Worm (Caenorhabditis elegans) whole organism, L3 larva: ENCODE data around the gene srx-4.
A peak's percentile ranks its signal among the peaks of the same experiment; 100 is the strongest.

Source experiments
- R02D3.7 ChIP-seq: fragments of 150-350 bp; optimal IDR thresholded peaks from 2 replicates; lab custom pipeline; 2014; ENCODE audit warnings: missing biosample characterization, missing genetic modification characterization
- ZK546.5 ChIP-seq: sonication (generic microtip); optimal IDR thresholded peaks from 2 replicates; lab custom pipeline; 2017; ENCODE audit warnings: missing biosample characterization, missing genetic modification characterization
- aly-2 ChIP-seq: fragments of 150-350 bp; optimal IDR thresholded peaks from 2 replicates; lab custom pipeline; 2014; ENCODE audit warnings: missing biosample characterization, missing genetic modification characterization
- ceh-28 ChIP-seq: fragments of 150-350 bp; optimal IDR thresholded peaks from 2 replicates; lab custom pipeline; 2014; ENCODE audit warnings: missing biosample characterization, missing genetic modification reagents, missing genetic modification characterization
- daf-12 ChIP-seq: fragments of 150-350 bp; optimal IDR thresholded peaks from 2 replicates; lab custom pipeline; 2014; ENCODE audit warnings: missing biosample characterization, missing genetic modification reagents, missing genetic modification characterization
- egl-27 ChIP-seq: sonication (generic microtip); optimal IDR thresholded peaks from 4 replicates; lab custom pipeline; 2017; ENCODE audit warnings: missing biosample characterization, missing genetic modification reagents, missing genetic modification characterization
- egl-5 ChIP-seq: fragments of 150-350 bp; optimal IDR thresholded peaks from 2 replicates; lab custom pipeline; 2017; ENCODE audit warnings: missing biosample characterization, missing genetic modification reagents, missing genetic modification characterization, inconsistent platforms
- elt-1 ChIP-seq: fragments of 150-350 bp; optimal IDR thresholded peaks from 2 replicates; lab custom pipeline; 2014; ENCODE audit warnings: missing biosample characterization, missing genetic modification characterization
- elt-2 ChIP-seq: sonication (generic microtip); optimal IDR thresholded peaks from 2 replicates; lab custom pipeline; 2016; ENCODE audit warnings: missing genetic modification reagents, mild to moderate bottlenecking, missing genetic modification characterization, missing compliant biosample characterization
- elt-3 ChIP-seq, 3 experiments: fragments of 150-350 bp in 1 of 3; sonication (generic microtip) in 2 of 3; optimal IDR thresholded peaks; 2 replicates in 2 of 3; 4 replicates in 1 of 3; lab custom pipeline; 2014 to 2017; ENCODE audit warnings: missing biosample characterization in 3 of 3, missing genetic modification characterization in 3 of 3
- eor-1 ChIP-seq, 2 experiments: fragments of 150-350 bp; optimal IDR thresholded peaks; 2 replicates each; lab custom pipeline; 2014 to 2018; ENCODE audit warnings: missing biosample characterization in 2 of 2, missing genetic modification characterization in 2 of 2
- fkh-10 ChIP-seq: sonication (generic microtip); optimal IDR thresholded peaks from 2 replicates; lab custom pipeline; 2017; ENCODE audit warnings: missing biosample characterization, missing genetic modification reagents, missing genetic modification characterization
- hmg-11 ChIP-seq: sonication (generic microtip); optimal IDR thresholded peaks from 2 replicates; lab custom pipeline; 2016; ENCODE audit warnings: missing genetic modification characterization, missing compliant biosample characterization
- jun-1 ChIP-seq: fragments of 150-350 bp; optimal IDR thresholded peaks from 2 replicates; lab custom pipeline; 2014; ENCODE audit warnings: missing biosample characterization, missing genetic modification reagents, missing genetic modification characterization
- lin-15B ChIP-seq: fragments of 150-350 bp; optimal IDR thresholded peaks from 2 replicates; lab custom pipeline; 2014; ENCODE audit warnings: missing biosample characterization, missing genetic modification characterization
- lsy-12 ChIP-seq: sonication (generic microtip); optimal IDR thresholded peaks from 2 replicates; lab custom pipeline; 2016; ENCODE audit warnings: mild to moderate bottlenecking, missing genetic modification characterization, missing compliant biosample characterization
- nfya-1 ChIP-seq: sonication (generic microtip); optimal IDR thresholded peaks from 2 replicates; lab custom pipeline; 2017; ENCODE audit warnings: missing genetic modification characterization, mild to moderate bottlenecking, missing compliant biosample characterization, antibody characterized with exemption, moderate library complexity; ENCODE audit not compliant: insufficient read depth
- nhr-11 ChIP-seq: fragments of 150-350 bp; optimal IDR thresholded peaks from 2 replicates; lab custom pipeline; 2014; ENCODE audit warnings: missing biosample characterization, missing genetic modification characterization
- nhr-12 ChIP-seq: fragments of 150-350 bp; optimal IDR thresholded peaks from 2 replicates; lab custom pipeline; 2014; ENCODE audit warnings: missing biosample characterization, missing genetic modification characterization
- nhr-23 ChIP-seq: fragments of 150-350 bp; optimal IDR thresholded peaks from 2 replicates; lab custom pipeline; 2014; ENCODE audit warnings: missing biosample characterization, missing genetic modification reagents, missing genetic modification characterization
- nhr-25 ChIP-seq: sonication (generic microtip); optimal IDR thresholded peaks from 2 replicates; lab custom pipeline; 2017; ENCODE audit warnings: missing biosample characterization, missing genetic modification characterization
- nhr-43 ChIP-seq: sonication (generic microtip); optimal IDR thresholded peaks from 2 replicates; lab custom pipeline; 2016; ENCODE audit warnings: mild to moderate bottlenecking, missing genetic modification characterization, missing compliant biosample characterization; ENCODE audit not compliant: poor library complexity, severe bottlenecking
- nhr-67 ChIP-seq: fragments of 150-350 bp; optimal IDR thresholded peaks from 2 replicates; lab custom pipeline; 2014; ENCODE audit warnings: missing biosample characterization, missing genetic modification characterization
- nhr-77 ChIP-seq: fragments of 150-350 bp; optimal IDR thresholded peaks from 2 replicates; lab custom pipeline; 2014; ENCODE audit warnings: missing biosample characterization, missing genetic modification characterization
- pqm-1 ChIP-seq: fragments of 150-350 bp; optimal IDR thresholded peaks from 2 replicates; lab custom pipeline; 2017; ENCODE audit warnings: missing biosample characterization, missing genetic modification characterization, inconsistent platforms
- skn-1 ChIP-seq: fragments of 150-350 bp; optimal IDR thresholded peaks from 2 replicates; lab custom pipeline; 2014; ENCODE audit warnings: missing biosample characterization, missing genetic modification characterization
- snpc-4 ChIP-seq: fragments of 150-350 bp; optimal IDR thresholded peaks from 2 replicates; lab custom pipeline; 2014; ENCODE audit warnings: missing biosample characterization, missing genetic modification characterization
- tbx-2 ChIP-seq: sonication (generic microtip); optimal IDR thresholded peaks from 2 replicates; lab custom pipeline; 2016; ENCODE audit warnings: mild to moderate bottlenecking, missing genetic modification characterization, missing compliant biosample characterization
- unc-39 ChIP-seq: sonication (generic microtip); optimal IDR thresholded peaks from 4 replicates; lab custom pipeline; 2017; ENCODE audit warnings: missing biosample characterization, missing genetic modification characterization
- unc-62 ChIP-seq: fragments of 150-350 bp; sonication (generic microtip); optimal IDR thresholded peaks from 4 replicates; lab custom pipeline; 2014; ENCODE audit warnings: missing biosample characterization, missing genetic modification reagents, missing genetic modification characterization
- zag-1 ChIP-seq: fragments of 150-350 bp; optimal IDR thresholded peaks from 2 replicates; lab custom pipeline; 2014; ENCODE audit warnings: missing biosample characterization, missing genetic modification characterization
- ztf-11 ChIP-seq: fragments of 150-350 bp; optimal IDR thresholded peaks from 2 replicates; lab custom pipeline; 2014; ENCODE audit warnings: missing biosample characterization, missing genetic modification characterization

srx-4 gene

ce11 chrV:689538-689937 lies 3.0 kb downstream of the srx-4 start:
- no peak for TF ChIP-seq eor-1 (tag; optimal IDR thresholded peaks at IDR 0.05; lab: Kevin White, UChicago)
- TF ChIP-seq snpc-4 (tag; lab: Kevin White, UChicago), result no peak
- no peak for TF ChIP-seq hmg-11 (tag; lab: Kevin White, UChicago)
- no peak for TF ChIP-seq aly-2
- TF ChIP-seq skn-1 (tag; lab: Kevin White, UChicago), result no peak
- no peak for TF ChIP-seq elt-1 (tag; lab: Kevin White, UChicago)
- no peak for TF ChIP-seq egl-27 (tag; lab: Kevin White, UChicago)
- TF ChIP-seq, all 47 proteins: peak for 0

- TF ChIP-seq nhr-43 (tag; lab: Kevin White, UChicago) (no peak), ztf-11 (tag; lab: Kevin White, UChicago) (no peak), nhr-67 (tag; lab: Kevin White, UChicago) (no peak)
- TF ChIP-seq, all 47 proteins: peak for 0
These were observed 5.2 kb downstream of the srx-4 start, which contains the start of gene H25P19.1 for ce11 chrV:687384-687783. Gene H25P19.1 (plus strand): TSS chrV:687684.

- TF ChIP-seq nhr-23 (tag; lab: Kevin White, UChicago), result no peak
- TF ChIP-seq egl-27 (tag; lab: Kevin White, UChicago), result no peak
- TF ChIP-seq tbx-2 (tag; lab: Kevin White, UChicago), result no peak
- TF ChIP-seq eor-1 (tag; optimal IDR thresholded peaks at IDR 0.05; lab: Kevin White, UChicago), result no peak
- TF ChIP-seq jun-1 (tag; lab: Kevin White, UChicago), result no peak
- TF ChIP-seq nhr-77 (tag; lab: Kevin White, UChicago), result no peak
- TF ChIP-seq nhr-25 (tag; lab: Kevin White, UChicago), result no peak
- no peak for TF ChIP-seq elt-1 (tag; lab: Kevin White, UChicago)
- TF ChIP-seq lsy-12, result no peak
- TF ChIP-seq nfya-1, result no peak
- no peak for TF ChIP-seq nhr-11 (tag; lab: Kevin White, UChicago)
- no peak for TF ChIP-seq R02D3.7 (tag; lab: Kevin White, UChicago)
- TF ChIP-seq hmg-11 (tag; lab: Kevin White, UChicago), result no peak
- TF ChIP-seq pqm-1 (tag; lab: Kevin White, UChicago), result peak; percentile 44
- no peak for TF ChIP-seq nhr-67 (tag; lab: Kevin White, UChicago)
- TF ChIP-seq ceh-28 (tag; lab: Kevin White, UChicago), result no peak
- TF ChIP-seq egl-5 (tag; lab: Kevin White, UChicago), result no peak
- peak; percentile 66 for TF ChIP-seq elt-2 (tag; lab: Kevin White, UChicago)
These were observed 8.7 kb downstream of the srx-4 start, which contains the start of gene F31F4.1 for ce11 chrV:683858-684257. Gene F31F4.1 (plus strand): TSS chrV:684060.

DNA sequence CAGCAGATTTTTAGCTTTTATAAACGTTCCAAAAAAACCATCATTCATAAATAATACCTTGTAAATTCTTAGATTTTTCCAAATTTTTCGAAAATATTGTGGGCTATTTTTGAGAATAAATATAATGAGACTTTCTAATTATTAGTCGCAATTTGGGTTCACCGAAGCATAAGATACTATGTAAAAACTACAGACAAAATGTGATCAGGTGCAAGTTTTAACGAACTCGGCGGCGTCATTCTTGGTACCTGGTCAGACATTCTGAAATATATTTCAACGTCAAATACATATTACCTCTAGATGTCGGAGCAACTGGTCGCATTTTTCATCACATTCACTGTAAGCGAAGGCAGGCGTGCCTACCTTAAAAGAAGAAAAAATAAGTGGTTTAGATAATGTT lies 10.5 kb downstream of the srx-4 start, which contains the start of gene srx-23:
srx-23 (plus strand) TSS at position 301 of the 400 bp plus-strand sequence.
- TF ChIP-seq nhr-12 (no peak), lsy-12 (no peak), ZK546.5 (tag; lab: Kevin White, UChicago) (no peak)

ce11 chrV:679663-680062 lies 12.9 kb downstream of the srx-4 start, which contains the start of gene srx-22:
Gene srx-22 (plus strand): TSS chrV:679963.
- TF ChIP-seq daf-12 (tag; lab: Kevin White, UChicago) (no peak), unc-62 (GFP tag; lab: Kevin White, UChicago) (no peak), ZK546.5 (tag; lab: Kevin White, UChicago) (no peak), R02D3.7 (tag; lab: Kevin White, UChicago) (no peak), tbx-2 (tag; lab: Kevin White, UChicago) (no peak)

DNA sequence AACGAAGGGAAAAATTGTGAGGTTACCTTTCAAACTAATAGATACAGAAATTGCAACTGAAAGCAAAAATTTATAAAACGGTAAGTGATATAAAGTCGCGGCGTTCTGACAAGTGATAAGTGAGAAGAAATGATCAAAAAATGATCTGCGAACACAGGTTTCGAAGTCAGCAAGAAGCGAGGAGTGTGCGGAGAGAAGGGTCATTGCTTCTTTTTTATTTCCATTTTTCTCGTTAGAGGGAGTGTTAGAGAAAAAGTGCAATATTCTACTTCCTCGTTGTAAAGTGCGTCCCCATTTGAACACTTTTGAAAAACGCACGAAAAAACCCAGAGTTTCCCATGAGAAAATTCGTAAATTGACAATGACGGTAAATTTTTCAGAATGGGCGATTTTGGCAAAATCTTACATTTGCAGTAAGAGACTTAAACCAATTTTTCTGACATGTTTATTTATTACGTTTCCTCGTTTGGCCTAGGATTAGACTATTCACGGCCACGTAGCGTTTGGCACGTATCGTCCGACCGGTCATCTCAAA lies 16.0 kb downstream of the srx-4 start, which contains the start of the genes fbxa-72 and srx-21:
fbxa-72 (minus strand) TSS at position 204 of the 535 bp plus-strand sequence.
srx-21 (plus strand) TSS at position 485 of the 535 bp plus-strand sequence.
- no peak for TF ChIP-seq daf-12 (tag; lab: Kevin White, UChicago)
- TF ChIP-seq lin-15B (tag; lab: Kevin White, UChicago), result peak; percentile 21
- no peak for TF ChIP-seq ZK546.5 (tag; lab: Kevin White, UChicago)
- no peak for TF ChIP-seq fkh-10 (GFP tag; lab: Kevin White, UChicago)
- TF ChIP-seq skn-1 (tag; lab: Kevin White, UChicago), result no peak
- TF ChIP-seq nhr-43 (tag; lab: Kevin White, UChicago), result peak; percentile 60
- no peak for TF ChIP-seq unc-62 (GFP tag; lab: Kevin White, UChicago)
- no peak for TF ChIP-seq aly-2
- TF ChIP-seq nhr-25 (tag; lab: Kevin White, UChicago), result peak; percentile 36
- TF ChIP-seq snpc-4 (tag; lab: Kevin White, UChicago), result peak; percentile 12
- no peak for TF ChIP-seq zag-1 (tag; lab: Kevin White, UChicago)
- no peak for TF ChIP-seq elt-3 (tag; optimal IDR thresholded peaks at IDR 0.05; lab: Kevin White, UChicago)
- no peak for TF ChIP-seq eor-1 (tag; optimal IDR thresholded peaks at IDR 0.05; lab: Kevin White, UChicago)
- peak; percentile 28 for TF ChIP-seq elt-2 (tag; lab: Kevin White, UChicago)
- TF ChIP-seq ceh-28 (tag; lab: Kevin White, UChicago), result peak; percentile 30
- TF ChIP-seq nhr-23 (tag; lab: Kevin White, UChicago), result peak; percentile 62
- no peak for TF ChIP-seq egl-27 (tag; lab: Kevin White, UChicago)
- TF ChIP-seq jun-1 (tag; lab: Kevin White, UChicago), result no peak
- no peak for TF ChIP-seq unc-39 (tag; lab: Kevin White, UChicago)
- no peak for TF ChIP-seq ztf-11 (tag; lab: Kevin White, UChicago)
- TF ChIP-seq, all 47 proteins: peak for 7
